Fruit fly (Drosophila melanogaster): ENCODE measurements around the gene CG43448.
A peak's percentile ranks its signal among the peaks of the same experiment; 100 is the strongest.

The CG43448 gene

DNA sequence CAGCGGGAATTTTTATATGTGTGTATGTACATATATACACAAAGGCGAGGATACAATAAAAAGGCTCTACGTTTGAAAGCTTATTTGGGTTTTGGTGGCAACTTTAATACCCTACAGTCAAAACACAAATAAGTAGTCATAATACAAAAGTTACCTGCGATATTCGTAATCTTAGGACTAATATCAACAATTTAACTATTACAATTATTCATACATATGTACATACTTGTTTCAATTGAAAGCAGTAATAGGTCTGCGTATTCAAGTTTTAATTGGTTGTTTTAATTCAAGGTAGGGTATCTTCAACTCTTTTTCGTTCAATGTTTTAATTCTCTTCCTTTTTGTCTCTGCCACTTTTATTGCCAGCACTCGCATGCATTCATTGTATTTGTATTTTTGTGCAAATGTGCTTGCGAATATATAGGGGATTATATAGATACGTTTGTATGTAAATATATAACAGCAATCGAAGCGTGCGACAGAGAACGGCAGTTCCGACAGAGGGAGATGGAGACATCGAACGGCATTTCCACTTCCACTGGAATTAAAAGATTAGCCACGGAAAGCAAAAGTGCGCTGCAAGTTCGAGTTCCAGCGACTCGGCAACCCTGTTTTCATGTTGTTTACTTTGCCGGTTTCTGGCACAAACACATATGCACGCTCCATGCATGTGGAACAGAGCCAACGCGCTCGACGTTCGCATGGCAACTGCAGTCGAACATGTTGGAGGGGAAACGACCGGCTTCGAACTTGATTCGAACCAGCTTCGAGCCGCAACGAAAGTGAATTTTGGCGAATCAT, 39.1 kb upstream of the CG43448 start:
- TF ChIP-seq OdsH (GFP tag; optimal IDR thresholded peaks at IDR 0.05), result peak; percentile 58
- TF ChIP-seq dac (GFP tag; optimal IDR thresholded peaks at IDR 0.05), result peak; percentile 46
- peak; percentile 98 for TF ChIP-seq fkh (GFP tag; optimal IDR thresholded peaks at IDR 0.05)
- TF ChIP-seq topi (GFP tag; optimal IDR thresholded peaks at IDR 0.05), result peak; percentile 91
- peak; percentile 74 for TF ChIP-seq achi (GFP tag; optimal IDR thresholded peaks at IDR 0.05)
- TF ChIP-seq CG8119 (GFP tag; IDR thresholded peaks at IDR 0.05), result peak; percentile 55; the same call in 1 of the 3 replicates
- peak; percentile 61 for TF ChIP-seq CG6276 (GFP tag; optimal IDR thresholded peaks at IDR 0.05)
- peak; percentile 79 for TF ChIP-seq CG6163 (GFP tag; IDR thresholded peaks at IDR 0.05)
- peak; percentile 89 for TF ChIP-seq Eip75B (GFP tag; optimal IDR thresholded peaks at IDR 0.05)
- peak; percentile 86 to 89 for TF ChIP-seq ss (GFP tag; optimal IDR thresholded peaks at IDR 0.05)
- peak; percentile 80 for TF ChIP-seq cyc (GFP tag; optimal IDR thresholded peaks at IDR 0.05)
- peak; percentile 55 for TF ChIP-seq CG11902 (GFP tag; optimal IDR thresholded peaks at IDR 0.05)
- peak; percentile 81 for TF ChIP-seq acj6 (GFP tag; optimal IDR thresholded peaks at IDR 0.05)
- TF ChIP-seq CG6792 (GFP tag; optimal IDR thresholded peaks at IDR 0.05), result peak; percentile 75
- TF ChIP-seq Hr4 (GFP tag; optimal IDR thresholded peaks at IDR 0.05), result peak; percentile 65
- TF ChIP-seq CG10631 (GFP tag; optimal IDR thresholded peaks at IDR 0.05), result peak; percentile 75
- TF ChIP-seq CG4318 (GFP tag; optimal IDR thresholded peaks at IDR 0.05), result no peak
- peak; percentile 74 for TF ChIP-seq vri (GFP tag; optimal IDR thresholded peaks at IDR 0.05)
- peak; percentile 90 for TF ChIP-seq lz (GFP tag; optimal IDR thresholded peaks at IDR 0.05)
- TF ChIP-seq fd85E (GFP tag; optimal IDR thresholded peaks at IDR 0.05), result no peak
- TF ChIP-seq Gug (GFP tag; IDR thresholded peaks at IDR 0.05), result peak; percentile 46; the same call in 1 of the 2 replicates
- peak; percentile 84 for TF ChIP-seq fd59A (GFP tag; optimal IDR thresholded peaks at IDR 0.05)
- peak; percentile 76 for TF ChIP-seq CG1621 (tag; optimal IDR thresholded peaks at IDR 0.05)
- peak; percentile 51 for TF ChIP-seq CG6854 (GFP tag; optimal IDR thresholded peaks at IDR 0.05)
- TF ChIP-seq spab (GFP tag; optimal IDR thresholded peaks at IDR 0.05), result peak; percentile 86
- TF ChIP-seq Sox15 (GFP tag; optimal IDR thresholded peaks at IDR 0.05), result peak; percentile 63
- TF ChIP-seq CG31627 (GFP tag; optimal IDR thresholded peaks at IDR 0.05), result peak; percentile 84
- peak; percentile 78 for TF ChIP-seq eg (GFP tag; IDR thresholded peaks at IDR 0.05)
- peak; percentile 91 for TF ChIP-seq CG3032 (tag; optimal IDR thresholded peaks at IDR 0.05)
- peak; percentile 78 for TF ChIP-seq CG34406 (GFP tag; optimal IDR thresholded peaks at IDR 0.05)
- TF ChIP-seq CG8632 (GFP tag; optimal IDR thresholded peaks at IDR 0.05), result peak; percentile 64
- peak; percentile 93 for TF ChIP-seq Met (GFP tag; optimal IDR thresholded peaks at IDR 0.05)
- TF ChIP-seq pdm3 (GFP tag; optimal IDR thresholded peaks at IDR 0.05), result peak; percentile 70
- peak; percentile 78 for TF ChIP-seq CG3919 (GFP tag; optimal IDR thresholded peaks at IDR 0.05)
- peak; percentile 94 for TF ChIP-seq esn (GFP tag; optimal IDR thresholded peaks at IDR 0.05)
- peak; percentile 98 for TF ChIP-seq Blimp-1 (GFP tag; optimal IDR thresholded peaks at IDR 0.05)
- peak; percentile 49 for TF ChIP-seq CG11762 (GFP tag; optimal IDR thresholded peaks at IDR 0.05; ENCODE audit: insufficient read depth)
- peak; percentile 89 for TF ChIP-seq CG10669 (GFP tag; optimal IDR thresholded peaks at IDR 0.05)
- TF ChIP-seq CG9139 (GFP tag; optimal IDR thresholded peaks at IDR 0.05), result peak; percentile 76
- peak; percentile 89 for TF ChIP-seq Sox102F (GFP tag; optimal IDR thresholded peaks at IDR 0.05)
- peak; percentile 91 for TF ChIP-seq dsx (GFP tag; optimal IDR thresholded peaks at IDR 0.05; ENCODE audit: poor library complexity, severe bottlenecking)
- peak; percentile 87 for TF ChIP-seq Hr39 (GFP tag; optimal IDR thresholded peaks at IDR 0.05)
- TF ChIP-seq Lpt (GFP tag; optimal IDR thresholded peaks at IDR 0.05), result peak; percentile 26
- TF ChIP-seq Smox (GFP tag; optimal IDR thresholded peaks at IDR 0.05), result peak; percentile 90
- TF ChIP-seq CG16779 (tag; optimal IDR thresholded peaks at IDR 0.05), result peak; percentile 61
- peak; percentile 86 for TF ChIP-seq Sox14 (GFP tag; optimal IDR thresholded peaks at IDR 0.05)
- TF ChIP-seq CG7368 (GFP tag; optimal IDR thresholded peaks at IDR 0.05), result peak; percentile 33
- TF ChIP-seq net (GFP tag; optimal IDR thresholded peaks at IDR 0.05), result peak; percentile 66
- peak; percentile 95 for TF ChIP-seq svp (GFP tag)
- peak; percentile 5 for TF ChIP-seq CG8319 (GFP tag; optimal IDR thresholded peaks at IDR 0.05)
